Worm (Caenorhabditis elegans) whole organism, L4/young adult: ENCODE results near the gene lgc-8.

ENCODE experiments used
- W03F9.2 ChIP-seq: fragments of 150-350 bp; optimal IDR thresholded peaks from 2 replicates; lab custom pipeline; 2014; ENCODE audit warnings: missing biosample characterization, missing genetic modification characterization
- dao-5 ChIP-seq: sonication (generic microtip); optimal IDR thresholded peaks from 2 replicates; lab custom pipeline; 2016; ENCODE audit warnings: missing genotype, missing genetic modification characterization, moderate library complexity, missing compliant biosample characterization
- him-1 ChIP-seq: sonication (generic microtip); optimal IDR thresholded peaks from 2 replicates; lab custom pipeline; 2016; ENCODE audit warnings: missing genotype, missing genetic modification reagents, missing genetic modification characterization, missing compliant biosample characterization

DNA sequence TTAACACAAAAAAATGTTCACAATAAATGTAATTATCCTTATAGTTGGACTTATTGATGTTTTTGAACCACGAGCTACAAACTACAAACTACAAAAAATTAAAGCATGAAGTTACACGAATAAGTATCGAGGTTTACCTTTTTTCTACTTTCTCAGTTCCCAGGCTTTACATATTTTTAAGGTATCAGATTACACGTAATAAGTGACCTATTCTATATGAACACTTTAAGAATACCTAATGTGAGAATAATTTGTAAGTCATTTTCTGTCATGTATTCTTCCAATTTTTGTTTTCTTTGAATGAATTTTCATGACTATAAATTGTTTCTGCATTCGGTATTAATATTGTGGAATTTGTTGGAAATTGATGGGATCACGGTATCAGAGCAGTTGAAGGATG is at the start of gene lgc-8:
- no peak for TF ChIP-seq him-1
- TF ChIP-seq dao-5 (tag; lab: Kevin White, UChicago): no peak
- no peak for TF ChIP-seq W03F9.2 (tag; lab: Kevin White, UChicago)
